Worm (Caenorhabditis elegans): ENCODE data around the gene tut-1.

The tut-1 gene

ce11 chrIV:89991-90390, 31.5 kb downstream of the tut-1 start, which contains the start of gene scl-23:
Gene scl-23 (minus strand): TSS chrIV:90091.
- TF ChIP-seq blmp-1 (tag; optimal IDR thresholded peaks at IDR 0.05) (no peak), hpl-2 (GFP tag; optimal IDR thresholded peaks at IDR 0.05) (no peak), nhr-90 (tag; optimal IDR thresholded peaks at IDR 0.05; ENCODE audit: poor library complexity) (no peak), Y116A8C.19 (tag; optimal IDR thresholded peaks at IDR 0.05; ENCODE audit: borderline replicate concordance) (no peak), aha-1 (tag; optimal IDR thresholded peaks at IDR 0.05) (no peak), lin-15B (tag; optimal IDR thresholded peaks at IDR 0.05) (no peak), rnt-1 (tag; optimal IDR thresholded peaks at IDR 0.05) (no peak), unc-98 (GFP tag; IDR thresholded peaks at IDR 0.05) (no peak)

DNA sequence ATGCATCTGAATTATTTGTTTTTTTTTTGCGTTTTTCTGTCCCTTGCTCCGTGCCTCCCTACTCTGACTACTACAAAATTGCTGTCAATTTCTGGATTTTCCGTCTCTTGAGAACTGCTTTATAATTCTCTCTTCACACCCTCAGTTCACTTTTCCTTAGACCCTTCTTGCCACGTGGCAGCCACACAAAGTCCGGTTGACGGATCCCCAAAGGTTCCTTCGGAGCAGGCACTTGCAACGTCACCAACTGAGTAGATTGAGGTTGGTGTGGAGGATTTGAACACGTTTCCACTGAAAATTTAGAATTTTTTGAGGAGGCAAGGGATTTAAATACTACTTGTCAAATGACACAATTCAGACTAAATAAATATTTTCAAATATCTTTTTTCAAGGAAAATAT, 34.8 kb downstream of the tut-1 start:
- TF ChIP-seq efl-1 (optimal IDR thresholded peaks at IDR 0.05), result no peak
- TF ChIP-seq efl-1 (GFP tag; optimal IDR thresholded peaks at IDR 0.05 in 1 of 2), result peak in 1 of 2 experiments; percentile 90
- TF ChIP-seq unc-62 (GFP tag; optimal IDR thresholded peaks at IDR 0.05), result no peak
- no peak for TF ChIP-seq nhr-12 (tag; optimal IDR thresholded peaks at IDR 0.05)
- TF ChIP-seq fos-1 (tag; optimal IDR thresholded peaks at IDR 0.05), result no peak
- TF ChIP-seq mdl-1 (tag; optimal IDR thresholded peaks at IDR 0.05), result no peak

ce11 chrIV:82309-82708, 39.2 kb downstream of the tut-1 start:
- no peak for TF ChIP-seq zip-4 (GFP tag; optimal IDR thresholded peaks at IDR 0.05)
- no peak for TF ChIP-seq Y116A8C.19 (tag; optimal IDR thresholded peaks at IDR 0.05; ENCODE audit: borderline replicate concordance)
- TF ChIP-seq nhr-28 (tag; optimal IDR thresholded peaks at IDR 0.05), result no peak
- no peak for TF ChIP-seq lin-13 (GFP tag; optimal IDR thresholded peaks at IDR 0.05)
- peak; percentile 42 for TF ChIP-seq nhr-85 (tag)
- no peak for TF ChIP-seq lin-35 (GFP tag; optimal IDR thresholded peaks at IDR 0.05)
- TF ChIP-seq egl-27 (tag; optimal IDR thresholded peaks at IDR 0.05), result no peak
- no peak for TF ChIP-seq fkh-8 (tag; optimal IDR thresholded peaks at IDR 0.05)
- no peak for TF ChIP-seq elt-2 (tag; optimal IDR thresholded peaks at IDR 0.05)
- peak; percentile 90 for TF ChIP-seq dsc-1 (tag; optimal IDR thresholded peaks at IDR 0.05)
- peak; percentile 69 for TF ChIP-seq fkh-4 (tag; optimal IDR thresholded peaks at IDR 0.05; ENCODE audit: borderline replicate concordance)
- no peak for TF ChIP-seq efl-3 (GFP tag; optimal IDR thresholded peaks at IDR 0.05)
- TF ChIP-seq F16B12.6 (tag; optimal IDR thresholded peaks at IDR 0.05), result no peak
- TF ChIP-seq tbx-2 (tag; optimal IDR thresholded peaks at IDR 0.05), result no peak
- TF ChIP-seq nhr-237 (tag; optimal IDR thresholded peaks at IDR 0.05), result no peak
- TF ChIP-seq rnt-1 (tag; optimal IDR thresholded peaks at IDR 0.05), result peak; percentile 35

- TF ChIP-seq unc-30 (tag; optimal IDR thresholded peaks at IDR 0.05) (no peak), nhr-76 (tag; optimal IDR thresholded peaks at IDR 0.05) (no peak), sox-4 (tag; optimal IDR thresholded peaks at IDR 0.05) (no peak), elt-2 (tag; optimal IDR thresholded peaks at IDR 0.05) (no peak), mab-9 (GFP tag; IDR thresholded peaks at IDR 0.05) (no peak), C04F5.9 (tag; optimal IDR thresholded peaks at IDR 0.05) (no peak), blmp-1 (tag; optimal IDR thresholded peaks at IDR 0.05) (peak; percentile 46), isw-1 (GFP tag; IDR thresholded peaks at IDR 0.05) (no peak), lir-3 (tag; optimal IDR thresholded peaks at IDR 0.05; ENCODE audit: poor library complexity) (no peak), nhr-85 (tag) (peak; percentile 58), lin-14 (GFP tag; optimal IDR thresholded peaks at IDR 0.05) (no peak), mep-1 (tag; optimal IDR thresholded peaks at IDR 0.05) (no peak), jun-1 (tag; optimal IDR thresholded peaks at IDR 0.05) (no peak), efl-1 (optimal IDR thresholded peaks at IDR 0.05) (no peak), efl-1 (GFP tag; optimal IDR thresholded peaks at IDR 0.05 in 1 of 2) (peak in 1 of 2 experiments; percentile 82)
These were observed 40.1 kb downstream of the tut-1 start for ce11 chrIV:81428-81827.
